Worm (Caenorhabditis elegans) whole organism, late embryonic: Measurements from ENCODE around the gene C43H6.4.

Experiments
- C08G9.2 ChIP-seq: sonication (generic microtip); optimal IDR thresholded peaks from 2 replicates; lab custom pipeline; 2016; ENCODE audit warnings: mild to moderate bottlenecking, missing genetic modification characterization, moderate library complexity, missing compliant biosample characterization
- T23F11.4 ChIP-seq: fragments of 200-800 bp; sonication (Bioruptor generic); optimal IDR thresholded peaks from 2 replicates; lab custom pipeline; 2018; ENCODE audit warnings: mild to moderate bottlenecking, missing genetic modification characterization, missing compliant biosample characterization
- ama-1 ChIP-seq: fragments of 150-350 bp; optimal IDR thresholded peaks from 2 replicates; lab custom pipeline; 2014
- ceh-18 ChIP-seq: sonication (generic microtip); optimal IDR thresholded peaks from 2 replicates; lab custom pipeline; 2016; ENCODE audit warnings: missing genetic modification characterization, missing compliant biosample characterization
- ceh-19 ChIP-seq: fragments of 200-800 bp; sonication (Bioruptor generic); optimal IDR thresholded peaks from 2 replicates; lab custom pipeline; 2018; ENCODE audit warnings: mild to moderate bottlenecking, missing genetic modification characterization, missing compliant biosample characterization
- ceh-2 ChIP-seq: sonication (generic microtip); optimal IDR thresholded peaks from 2 replicates; lab custom pipeline; 2016; ENCODE audit warnings: missing genotype, missing genetic modification characterization, missing compliant biosample characterization
- ceh-24 ChIP-seq: sonication (generic microtip); optimal IDR thresholded peaks from 2 replicates; lab custom pipeline; 2016; ENCODE audit warnings: mild to moderate bottlenecking, missing genetic modification characterization, missing compliant biosample characterization
- ceh-30 ChIP-seq: fragments of 150-350 bp; optimal IDR thresholded peaks from 2 replicates; lab custom pipeline; 2014; ENCODE audit warnings: missing biosample characterization, missing genetic modification characterization
- ceh-45 ChIP-seq: fragments of 200-800 bp; sonication (Bioruptor generic); IDR thresholded peaks from 2 replicates; pipeline ENCODE4 v1.3.6; 2022; ENCODE audit warnings: missing genetic modification reagents, missing genetic modification characterization, missing compliant biosample characterization
- ceh-6 ChIP-seq: fragments of 200-800 bp; sonication (Bioruptor generic); optimal IDR thresholded peaks from 2 replicates; lab custom pipeline; 2018; ENCODE audit warnings: mild to moderate bottlenecking, missing genetic modification characterization, missing compliant biosample characterization
- ceh-9 ChIP-seq: sonication (generic microtip); optimal IDR thresholded peaks from 2 replicates; lab custom pipeline; 2016; ENCODE audit warnings: mild to moderate bottlenecking, missing genetic modification characterization, inconsistent platforms, missing compliant biosample characterization
- dve-1 ChIP-seq: sonication (generic microtip); optimal IDR thresholded peaks from 2 replicates; lab custom pipeline; 2017; ENCODE audit warnings: antibody characterized with exemption, mild to moderate bottlenecking, missing genetic modification characterization, missing compliant biosample characterization
- elt-2 ChIP-seq: sonication (generic microtip); optimal IDR thresholded peaks from 2 replicates; lab custom pipeline; 2016; ENCODE audit warnings: missing genetic modification reagents, missing genetic modification characterization, missing compliant biosample characterization
- ets-4 ChIP-seq: sonication (generic microtip); optimal IDR thresholded peaks from 2 replicates; lab custom pipeline; 2016; ENCODE audit warnings: missing genetic modification characterization, missing compliant biosample characterization
- fax-1 ChIP-seq: sonication (generic microtip); optimal IDR thresholded peaks from 2 replicates; lab custom pipeline; 2016; ENCODE audit warnings: missing genotype, missing genetic modification characterization, missing compliant biosample characterization
- fkh-10 ChIP-seq: fragments of 150-350 bp; optimal IDR thresholded peaks from 2 replicates; lab custom pipeline; 2014; ENCODE audit warnings: missing biosample characterization, missing genetic modification reagents, missing genetic modification characterization
- gmeb-2 ChIP-seq: sonication (generic microtip); optimal IDR thresholded peaks from 2 replicates; lab custom pipeline; 2016; ENCODE audit warnings: missing genetic modification characterization, inconsistent platforms, missing compliant biosample characterization
- hlh-13 ChIP-seq: fragments of 200-800 bp; sonication (Bioruptor generic); optimal IDR thresholded peaks from 2 replicates; lab custom pipeline; 2018; ENCODE audit warnings: mild to moderate bottlenecking, missing genetic modification characterization, missing compliant biosample characterization
- hlh-30 ChIP-seq: sonication (generic microtip); optimal IDR thresholded peaks from 2 replicates; lab custom pipeline; 2017; ENCODE audit warnings: antibody characterized with exemption, missing genetic modification characterization, missing compliant biosample characterization; ENCODE audit not compliant: insufficient read depth
- lim-6 ChIP-seq: sonication (generic microtip); optimal IDR thresholded peaks from 2 replicates; lab custom pipeline; 2016; ENCODE audit warnings: missing genetic modification characterization, missing compliant biosample characterization
- lin-11 ChIP-seq: fragments of 200-800 bp; sonication (Bioruptor generic); optimal IDR thresholded peaks from 2 replicates; lab custom pipeline; 2018; ENCODE audit warnings: mild to moderate bottlenecking, missing genetic modification characterization, missing compliant biosample characterization
- madf-2 ChIP-seq: sonication (generic microtip); optimal IDR thresholded peaks from 2 replicates; lab custom pipeline; 2017; ENCODE audit warnings: missing genetic modification characterization, missing compliant biosample characterization
- nhr-232 ChIP-seq: sonication (generic microtip); optimal IDR thresholded peaks from 2 replicates; lab custom pipeline; 2016; ENCODE audit warnings: missing genetic modification characterization, missing compliant biosample characterization
- odd-2 ChIP-seq: sonication (generic microtip); optimal IDR thresholded peaks from 2 replicates; lab custom pipeline; 2017; ENCODE audit warnings: antibody characterized with exemption, mild to moderate bottlenecking, missing genetic modification characterization, missing compliant biosample characterization
- pat-9 ChIP-seq: fragments of 200-800 bp; sonication (Bioruptor generic); optimal IDR thresholded peaks from 2 replicates; lab custom pipeline; 2018; ENCODE audit warnings: mild to moderate bottlenecking, missing genetic modification characterization, moderate library complexity, missing compliant biosample characterization
- pax-1 ChIP-seq: fragments of 150-350 bp; optimal IDR thresholded peaks from 2 replicates; lab custom pipeline; 2014; ENCODE audit warnings: missing biosample characterization, missing genetic modification characterization
- pha-4 ChIP-seq: fragments of 150-350 bp; optimal IDR thresholded peaks from 2 replicates; lab custom pipeline; 2018; ENCODE audit warnings: missing biosample characterization, missing genetic modification reagents, missing genetic modification characterization
- ref-2 ChIP-seq: sonication (generic microtip); optimal IDR thresholded peaks from 2 replicates; lab custom pipeline; 2016; ENCODE audit warnings: missing genetic modification characterization, missing compliant biosample characterization
- sox-4 ChIP-seq: sonication (generic microtip); optimal IDR thresholded peaks from 2 replicates; lab custom pipeline; 2017; ENCODE audit warnings: mild to moderate bottlenecking, missing genetic modification characterization, inconsistent platforms, missing compliant biosample characterization
- syd-9 ChIP-seq: sonication (generic microtip); optimal IDR thresholded peaks from 2 replicates; lab custom pipeline; 2016; ENCODE audit warnings: mild to moderate bottlenecking, missing genetic modification characterization, moderate library complexity, missing compliant biosample characterization
- unc-42 ChIP-seq: sonication (generic microtip); optimal IDR thresholded peaks from 2 replicates; lab custom pipeline; 2016; ENCODE audit warnings: missing genotype, missing genetic modification characterization, missing compliant biosample characterization
- unc-55 ChIP-seq: sonication (generic microtip); optimal IDR thresholded peaks from 2 replicates; lab custom pipeline; 2017; ENCODE audit warnings: missing biosample characterization, missing genetic modification reagents, missing genetic modification characterization
- zip-5 ChIP-seq: sonication (generic microtip); optimal IDR thresholded peaks from 2 replicates; lab custom pipeline; 2016; ENCODE audit warnings: missing genetic modification characterization, missing compliant biosample characterization

The C43H6.4 gene

ce11 chrX:2419777-2420176 is 16.0 kb downstream of the C43H6.4 start, which contains the start of gene glr-7:
Gene glr-7, minus strand, starts transcription at chrX:2419877.
- TF ChIP-seq unc-55 (GFP tag; lab: Kevin White, UChicago) (no peak), madf-2 (tag; lab: Kevin White, UChicago) (no peak), gmeb-2 (tag; lab: Kevin White, UChicago) (no peak), ceh-9 (tag; lab: Kevin White, UChicago) (no peak)

- TF ChIP-seq unc-42 (tag; lab: Kevin White, UChicago) (no peak), pat-9 (tag; lab: Kevin White, UChicago) (no peak), T23F11.4 (GFP tag; lab: Kevin White, UChicago) (no peak), elt-2 (tag; lab: Kevin White, UChicago) (no peak), zip-5 (no peak), ceh-18 (tag; lab: Kevin White, UChicago) (no peak), ceh-6 (no peak), lim-6 (tag; lab: Kevin White, UChicago) (no peak), ama-1 (lab: Kevin White, UChicago) (no peak), fax-1 (tag; lab: Kevin White, UChicago) (no peak), fkh-10 (no peak), hlh-13 (GFP tag; lab: Kevin White, UChicago) (no peak), lin-11 (no peak), ref-2 (no peak), syd-9 (tag; lab: Kevin White, UChicago) (no peak), ceh-24 (tag; lab: Kevin White, UChicago) (no peak), hlh-30 (tag; lab: Kevin White, UChicago) (no peak), sox-4 (tag; lab: Kevin White, UChicago) (no peak), ceh-9 (tag; lab: Kevin White, UChicago) (no peak)
These were observed 18.3 kb downstream of the C43H6.4 start for ce11 chrX:2422123-2422522.

ce11 chrX:2425284-2425683 is 21.5 kb downstream of the C43H6.4 start:
- TF ChIP-seq zip-5 (no peak), dve-1 (tag; lab: Kevin White, UChicago) (no peak), ceh-30 (tag; lab: Kevin White, UChicago) (no peak), lin-11 (no peak), ceh-2 (tag; lab: Kevin White, UChicago) (no peak), ceh-19 (GFP tag; lab: Kevin White, UChicago) (no peak), ceh-18 (tag; lab: Kevin White, UChicago) (no peak), ceh-45 (GFP tag; lab: Robert Waterston, UW) (no peak), C08G9.2 (tag; lab: Kevin White, UChicago) (no peak), pat-9 (tag; lab: Kevin White, UChicago) (no peak), nhr-232 (tag; lab: Kevin White, UChicago) (no peak), pax-1 (tag; lab: Kevin White, UChicago) (no peak)

ce11 chrX:2426932-2427331 is 23.1 kb downstream of the C43H6.4 start:
- TF ChIP-seq T23F11.4 (GFP tag; lab: Kevin White, UChicago) (no peak), hlh-13 (GFP tag; lab: Kevin White, UChicago) (no peak), ets-4 (tag; lab: Kevin White, UChicago) (no peak), zip-5 (no peak), unc-55 (GFP tag; lab: Kevin White, UChicago) (peak; percentile 68)

- TF ChIP-seq nhr-232 (tag; lab: Kevin White, UChicago), result no peak
- no peak for TF ChIP-seq pha-4
- TF ChIP-seq ceh-2 (tag; lab: Kevin White, UChicago), result no peak
- TF ChIP-seq odd-2 (tag; lab: Kevin White, UChicago), result no peak
- TF ChIP-seq unc-55 (GFP tag; lab: Kevin White, UChicago), result no peak
- TF ChIP-seq lin-11, result no peak
These were observed 23.6 kb downstream of the C43H6.4 start, which contains the start of gene gcy-31 for ce11 chrX:2427404-2427803. Gene gcy-31, minus strand, starts transcription at chrX:2427504.
